Worm (Caenorhabditis elegans): ENCODE data around the gene sams-3.

DNA sequence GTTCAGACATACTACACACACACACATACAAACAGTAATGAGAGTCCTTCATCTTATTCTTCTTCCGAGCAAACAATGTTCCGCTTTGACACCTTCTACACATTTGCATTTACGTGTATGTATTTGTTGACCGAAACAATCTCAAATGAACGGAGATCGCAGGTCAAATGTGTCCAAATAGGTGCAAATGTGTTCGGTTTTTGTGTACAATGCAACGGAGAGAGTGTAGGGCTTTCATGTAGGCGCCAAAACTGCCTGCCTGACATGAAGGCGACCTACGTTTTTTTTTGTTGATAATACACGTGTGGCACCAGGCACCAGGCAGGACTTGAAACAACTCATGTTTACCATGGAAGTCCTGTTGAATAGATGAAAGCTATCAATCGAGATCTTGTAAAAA, 8.5 kb downstream of the sams-3 start:
- TF ChIP-seq dmd-6 (GFP tag; IDR thresholded peaks at IDR 0.05) (no peak), dmd-8 (GFP tag; IDR thresholded peaks at IDR 0.05) (no peak), hlh-30 (tag; optimal IDR thresholded peaks at IDR 0.05; ENCODE audit: insufficient read depth) (no peak), hmg-1.1 (GFP tag; IDR thresholded peaks at IDR 0.05) (no peak), zag-1 (tag; optimal IDR thresholded peaks at IDR 0.05) (no peak)

Data from whole organism, L4 larva.